Fruit fly (Drosophila melanogaster): ENCODE measurements around the gene prd1.

- TF ChIP-seq pan (optimal IDR thresholded peaks at IDR 0.05): no peak
- TF ChIP-seq psq (optimal IDR thresholded peaks at IDR 0.05): no peak
- TF ChIP-seq usp (GFP tag; optimal IDR thresholded peaks at IDR 0.05): no peak
These were observed 37.2 kb downstream of the prd1 start, which contains the start of gene CG6923 for dm6 chr3R:11749297-11750293.

Measured in whole organism.